Fruit fly (Drosophila melanogaster): ENCODE data around the gene Archease.

Gene Archease

DNA sequence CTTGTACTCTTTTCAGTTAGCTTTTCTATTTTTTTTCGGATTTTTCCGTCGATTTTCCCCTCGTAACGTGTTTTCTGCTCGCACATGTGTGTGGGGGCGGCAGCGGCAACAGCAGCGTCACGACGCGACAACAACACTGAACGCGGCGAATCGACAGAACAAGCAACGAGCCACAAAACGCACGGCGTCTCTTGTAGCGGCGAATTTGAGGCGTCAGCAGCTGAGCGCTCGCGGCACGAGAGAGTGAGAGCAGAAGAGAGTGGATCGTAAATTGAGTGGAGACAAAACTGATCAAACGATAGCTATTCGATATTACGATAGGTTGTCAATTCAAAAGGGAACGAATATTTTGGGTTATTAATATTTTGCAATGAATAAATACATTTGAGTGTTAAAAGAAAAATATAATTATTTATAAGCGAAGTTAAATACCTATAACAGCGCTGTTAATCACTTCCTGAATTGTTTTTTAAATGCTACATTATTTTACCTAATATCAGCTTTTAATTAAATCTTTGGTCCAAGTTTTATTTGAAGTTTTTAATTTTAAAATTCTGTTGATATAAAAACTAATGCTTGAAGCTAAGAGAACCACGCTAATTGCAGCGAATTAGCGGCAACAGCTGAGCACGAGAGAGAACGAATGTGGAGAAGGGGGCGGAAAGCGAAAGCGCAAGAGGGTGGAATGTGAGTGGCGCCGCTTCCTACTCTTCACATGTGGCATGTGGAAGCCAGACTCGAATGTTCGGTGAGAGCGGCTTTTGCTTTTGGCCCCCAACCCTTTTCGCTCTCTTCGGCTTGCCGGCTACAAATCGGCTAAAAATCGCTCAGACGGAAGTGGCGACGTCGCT is 29.6 kb downstream of the Archease start (continued):
- TF ChIP-seq ro (GFP tag; IDR thresholded peaks at IDR 0.05): no peak
- no peak for TF ChIP-seq Max (GFP tag; optimal IDR thresholded peaks at IDR 0.05)
- TF ChIP-seq CG12219 (GFP tag; optimal IDR thresholded peaks at IDR 0.05): no peak
- peak; percentile 65 for TF ChIP-seq CrebB (tag; optimal IDR thresholded peaks at IDR 0.05)
- TF ChIP-seq B-H1 (GFP tag; IDR thresholded peaks at IDR 0.05): no peak
- TF ChIP-seq Adf1 (GFP tag; IDR thresholded peaks at IDR 0.05): no peak
- TF ChIP-seq CG2875 (GFP tag; optimal IDR thresholded peaks at IDR 0.05): peak; percentile 14
- peak; percentile 34 for TF ChIP-seq CG12104 (GFP tag; optimal IDR thresholded peaks at IDR 0.05)
- no peak for TF ChIP-seq shn (GFP tag; optimal IDR thresholded peaks at IDR 0.05)
- TF ChIP-seq sug (tag; optimal IDR thresholded peaks at IDR 0.05): peak; percentile 10
- no peak for TF ChIP-seq CG3407 (GFP tag; optimal IDR thresholded peaks at IDR 0.05)
- TF ChIP-seq tap (tag; optimal IDR thresholded peaks at IDR 0.05): peak; percentile 64
- TF ChIP-seq CG7928 (GFP tag; optimal IDR thresholded peaks at IDR 0.05): no peak
- TF ChIP-seq Ets97D (GFP tag; optimal IDR thresholded peaks at IDR 0.05): no peak
- no peak for TF ChIP-seq CG43689 (GFP tag; IDR thresholded peaks at IDR 0.05)
- no peak for TF ChIP-seq CG16779 (GFP tag; IDR thresholded peaks at IDR 0.05)
- TF ChIP-seq corto (GFP tag; optimal IDR thresholded peaks at IDR 0.05): peak; percentile 57
- TF ChIP-seq tna (GFP tag; IDR thresholded peaks at IDR 0.05; ENCODE audit: partially characterized antibody): no peak
- TF ChIP-seq CG14965 (GFP tag; optimal IDR thresholded peaks at IDR 0.05; ENCODE audit: borderline replicate concordance): no peak
- peak in 1 of 2 experiments; percentile 11 for TF ChIP-seq chif (GFP tag; optimal IDR thresholded peaks at IDR 0.05)
- TF ChIP-seq CG15514 (GFP tag; optimal IDR thresholded peaks at IDR 0.05): no peak
- TF ChIP-seq hbn (GFP tag; IDR thresholded peaks at IDR 0.05; ENCODE audit: partially characterized antibody): no peak
- no peak for TF ChIP-seq bigmax (GFP tag; optimal IDR thresholded peaks at IDR 0.05)
- no peak for TF ChIP-seq CG7786 (GFP tag; optimal IDR thresholded peaks at IDR 0.05)
- TF ChIP-seq ase (GFP tag; IDR thresholded peaks at IDR 0.05): no peak
- no peak for TF ChIP-seq CG32532 (GFP tag; IDR thresholded peaks at IDR 0.05)
- peak; percentile 79 for TF ChIP-seq CG12391 (tag; optimal IDR thresholded peaks at IDR 0.05)
- no peak for TF ChIP-seq grn (GFP tag; optimal IDR thresholded peaks at IDR 0.05)
- no peak for TF ChIP-seq slbo (GFP tag; IDR thresholded peaks at IDR 0.05)
- no peak for TF ChIP-seq slp2 (GFP tag; optimal IDR thresholded peaks at IDR 0.05)
- TF ChIP-seq CG1647 (GFP tag; optimal IDR thresholded peaks at IDR 0.05): no peak
- TF ChIP-seq sisA (GFP tag; IDR thresholded peaks at IDR 0.05): no peak
- TF ChIP-seq Hr51 (GFP tag; optimal IDR thresholded peaks at IDR 0.05): peak in 1 of 2 experiments; percentile 57
- TF ChIP-seq CG1233 (GFP tag; optimal IDR thresholded peaks at IDR 0.05): peak; percentile 11
- no peak for TF ChIP-seq emc (GFP tag; optimal IDR thresholded peaks at IDR 0.05)
- no peak for TF ChIP-seq CG17361 (GFP tag; IDR thresholded peaks at IDR 0.05)
- no peak for TF ChIP-seq CG2116 (GFP tag; optimal IDR thresholded peaks at IDR 0.05)
- TF ChIP-seq Ssrp (tag; optimal IDR thresholded peaks at IDR 0.05): peak; percentile 40
- TF ChIP-seq fu2 (GFP tag; optimal IDR thresholded peaks at IDR 0.05): no peak
- no peak for TF ChIP-seq BtbVII (GFP tag; optimal IDR thresholded peaks at IDR 0.05)
- no peak for TF ChIP-seq toy (GFP tag; IDR thresholded peaks at IDR 0.05)
- peak; percentile 63 for TF ChIP-seq CG34376 (GFP tag; optimal IDR thresholded peaks at IDR 0.05)
- no peak for TF ChIP-seq CG31388 (GFP tag; optimal IDR thresholded peaks at IDR 0.05)
- no peak for TF ChIP-seq lov (optimal IDR thresholded peaks at IDR 0.05)
- no peak for TF ChIP-seq lov (GFP tag; IDR thresholded peaks at IDR 0.05)
- TF ChIP-seq Ptx1 (GFP tag; IDR thresholded peaks at IDR 0.05): no peak
- peak; percentile 41 for TF ChIP-seq Hand (GFP tag; optimal IDR thresholded peaks at IDR 0.05)
- no peak for TF ChIP-seq Mes4 (GFP tag; optimal IDR thresholded peaks at IDR 0.05)
- peak; percentile 66 for TF ChIP-seq CG2678 (tag; optimal IDR thresholded peaks at IDR 0.05)
